Worm (Caenorhabditis elegans) whole organism, L4/young adult: Measurements from ENCODE around the gene Y38C1AA.19.

Experiments
- W03F9.2 ChIP-seq: fragments of 150-350 bp; optimal IDR thresholded peaks from 2 replicates; lab custom pipeline; 2014; ENCODE audit warnings: missing biosample characterization, missing genetic modification characterization
- dao-5 ChIP-seq: sonication (generic microtip); optimal IDR thresholded peaks from 2 replicates; lab custom pipeline; 2016; ENCODE audit warnings: missing genotype, missing genetic modification characterization, moderate library complexity, missing compliant biosample characterization
- him-1 ChIP-seq: sonication (generic microtip); optimal IDR thresholded peaks from 2 replicates; lab custom pipeline; 2016; ENCODE audit warnings: missing genotype, missing genetic modification reagents, missing genetic modification characterization, missing compliant biosample characterization

Y38C1AA.19 gene

ce11 chrIV:148756-149155 lies 11.2 kb upstream of the Y38C1AA.19 start:
- TF ChIP-seq him-1 (tag; lab: Kevin White, UChicago), result no peak
- TF ChIP-seq W03F9.2 (tag; lab: Kevin White, UChicago), result no peak
- TF ChIP-seq dao-5 (tag; lab: Kevin White, UChicago), result no peak

- TF ChIP-seq W03F9.2 (tag; lab: Kevin White, UChicago) (no peak), him-1 (tag; lab: Kevin White, UChicago) (no peak), dao-5 (tag; lab: Kevin White, UChicago) (no peak)
These were observed 10.2 kb upstream of the Y38C1AA.19 start for ce11 chrIV:149794-150193.

DNA sequence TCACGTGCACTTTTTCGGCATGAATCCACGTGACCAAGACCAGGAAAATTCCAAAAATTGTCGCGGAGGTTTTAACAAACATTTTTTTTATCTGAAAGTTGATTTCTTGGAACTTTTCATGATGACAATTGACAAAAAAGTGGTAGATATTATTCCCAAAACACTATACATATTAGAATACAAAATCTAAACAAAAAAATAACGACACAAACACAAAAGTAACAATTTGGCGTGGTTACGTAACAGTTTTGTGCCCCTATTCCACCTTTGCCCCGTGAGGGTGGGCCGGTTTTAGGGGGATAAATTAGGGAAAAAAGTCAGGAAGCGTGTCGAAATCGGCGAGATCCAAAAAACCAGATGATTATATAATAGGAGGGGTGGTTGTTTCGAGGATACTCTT lies 2.2 kb upstream of the Y38C1AA.19 start, which contains the start of gene gegf-1:
Gene gegf-1, minus strand, starts transcription at position 101 of the 400 bp plus-strand sequence.
- TF ChIP-seq W03F9.2 (tag; lab: Kevin White, UChicago), result no peak

DNA sequence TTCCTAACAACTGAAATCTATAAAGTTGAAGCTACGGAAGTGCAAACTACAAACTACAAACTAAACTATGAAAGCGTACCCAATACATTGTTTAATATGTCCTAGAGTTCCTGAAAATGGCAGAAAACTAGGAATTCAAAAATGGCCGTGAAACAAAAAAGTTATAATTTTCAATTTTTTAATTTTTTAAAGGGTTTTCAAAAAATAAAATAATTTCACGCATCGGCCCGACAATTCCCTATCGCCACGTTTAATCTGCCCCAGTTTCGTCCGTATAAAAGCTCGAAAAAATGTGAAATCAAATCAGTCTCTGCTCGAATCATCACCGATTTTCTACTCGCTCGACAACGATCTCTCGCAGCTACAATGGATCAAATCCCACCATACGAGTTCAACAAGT lies 1.3 kb upstream of the Y38C1AA.19 start, which contains the start of gene Y38C1AA.7:
Gene Y38C1AA.7, plus strand, starts transcription at position 301 of the 400 bp plus-strand sequence.
- no peak for TF ChIP-seq him-1 (tag; lab: Kevin White, UChicago)
- no peak for TF ChIP-seq dao-5 (tag; lab: Kevin White, UChicago)

ce11 chrIV:162530-162929 lies 2.6 kb downstream of the Y38C1AA.19 start, which contains the start of gene Y38C1AA.6:
Gene Y38C1AA.6 (plus strand): TSS chrIV:162830.
- TF ChIP-seq him-1 (tag; lab: Kevin White, UChicago) (no peak), dao-5 (tag; lab: Kevin White, UChicago) (no peak), W03F9.2 (tag; lab: Kevin White, UChicago) (no peak)

- TF ChIP-seq him-1 (tag; lab: Kevin White, UChicago) (no peak), dao-5 (tag; lab: Kevin White, UChicago) (no peak), W03F9.2 (tag; lab: Kevin White, UChicago) (no peak)
These were observed 4.8 kb downstream of the Y38C1AA.19 start, which contains the start of gene cutl-24 for ce11 chrIV:164777-165176. Gene cutl-24 (plus strand): TSS chrIV:165077.

DNA sequence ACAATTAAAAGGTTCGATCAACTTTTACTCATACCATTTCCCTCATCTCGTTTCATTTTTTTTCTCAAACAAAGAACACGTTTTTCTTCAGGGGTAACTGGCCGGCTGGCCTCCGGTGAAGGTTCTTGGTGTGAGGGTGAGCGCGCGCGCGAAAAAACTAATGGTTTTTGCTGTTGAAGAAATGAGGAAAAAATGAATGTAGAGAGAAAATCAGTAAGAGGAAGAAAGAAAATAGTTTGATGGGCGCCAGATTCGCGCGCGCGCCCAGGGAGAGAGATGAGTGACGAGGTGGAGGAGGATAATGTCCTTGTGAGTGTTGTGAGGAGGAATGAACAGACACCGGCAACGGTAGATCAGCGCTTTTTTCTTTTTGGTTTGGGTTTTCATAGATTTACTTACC lies 11.1 kb downstream of the Y38C1AA.19 start:
- TF ChIP-seq him-1 (tag; lab: Kevin White, UChicago), result no peak
- no peak for TF ChIP-seq W03F9.2 (tag; lab: Kevin White, UChicago)
- TF ChIP-seq dao-5 (tag; lab: Kevin White, UChicago), result no peak

DNA sequence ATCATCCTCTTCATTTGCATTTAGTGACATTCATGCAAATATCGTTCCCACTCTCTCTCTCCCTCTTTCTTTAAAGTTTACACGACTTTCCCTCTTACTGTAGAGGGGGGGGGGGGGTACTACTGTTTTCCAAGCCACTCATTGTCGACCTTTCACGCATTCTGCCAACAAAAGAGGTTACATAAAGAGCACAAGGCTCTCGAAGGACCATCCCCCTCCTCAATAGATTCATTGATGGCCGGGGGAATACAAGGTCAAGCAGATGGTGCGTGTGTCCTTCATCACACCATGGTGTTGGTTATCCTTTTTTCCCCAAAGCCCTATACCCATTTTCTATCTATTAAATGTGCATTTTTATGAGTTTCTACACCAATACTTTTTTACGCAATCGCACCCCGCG lies 13.0 kb downstream of the Y38C1AA.19 start:
- TF ChIP-seq W03F9.2 (tag; lab: Kevin White, UChicago) (no peak), him-1 (tag; lab: Kevin White, UChicago) (no peak), dao-5 (tag; lab: Kevin White, UChicago) (no peak)

ce11 chrIV:174115-174514 lies 14.2 kb downstream of the Y38C1AA.19 start:
- TF ChIP-seq dao-5 (tag; lab: Kevin White, UChicago), result no peak

DNA sequence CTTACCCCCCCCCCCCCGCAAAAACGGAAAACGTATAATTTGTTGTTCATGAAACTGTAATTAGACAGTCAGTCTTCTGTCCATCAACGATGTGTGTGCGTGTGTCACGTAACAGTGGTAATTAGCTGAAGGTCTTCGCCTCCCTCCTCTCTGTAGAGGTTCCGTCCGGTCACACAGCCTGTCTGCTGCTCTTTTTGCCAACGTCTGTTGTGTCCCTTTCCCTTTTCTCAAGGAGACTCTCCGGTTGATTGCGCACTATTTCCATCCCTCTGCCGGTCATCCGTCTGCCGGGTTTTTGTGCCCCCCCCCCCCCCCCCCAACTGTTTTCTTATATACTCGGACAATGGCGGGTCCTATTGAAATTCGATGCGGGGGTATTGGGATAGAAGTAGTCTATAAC lies 15.7 kb downstream of the Y38C1AA.19 start:
- no peak for TF ChIP-seq W03F9.2 (tag; lab: Kevin White, UChicago)
- no peak for TF ChIP-seq him-1 (tag; lab: Kevin White, UChicago)
- no peak for TF ChIP-seq dao-5 (tag; lab: Kevin White, UChicago)

ce11 chrIV:177487-177886 lies 17.5 kb downstream of the Y38C1AA.19 start:
- TF ChIP-seq him-1 (tag; lab: Kevin White, UChicago), result no peak
- no peak for TF ChIP-seq W03F9.2 (tag; lab: Kevin White, UChicago)
- TF ChIP-seq dao-5 (tag; lab: Kevin White, UChicago), result no peak

- TF ChIP-seq him-1 (tag; lab: Kevin White, UChicago) (no peak), dao-5 (tag; lab: Kevin White, UChicago) (no peak), W03F9.2 (tag; lab: Kevin White, UChicago) (no peak)
These were observed 18.7 kb downstream of the Y38C1AA.19 start, which contains the start of gene tcl-2 for ce11 chrIV:178696-179095. Gene tcl-2 (plus strand): TSS chrIV:179083.

- no peak for TF ChIP-seq dao-5 (tag; lab: Kevin White, UChicago)
- no peak for TF ChIP-seq W03F9.2 (tag; lab: Kevin White, UChicago)
- no peak for TF ChIP-seq him-1 (tag; lab: Kevin White, UChicago)
These were observed 19.7 kb downstream of the Y38C1AA.19 start for ce11 chrIV:179700-180099.

ce11 chrIV:183519-183918 lies 23.6 kb downstream of the Y38C1AA.19 start:
- TF ChIP-seq him-1 (tag; lab: Kevin White, UChicago) (no peak), dao-5 (tag; lab: Kevin White, UChicago) (no peak), W03F9.2 (tag; lab: Kevin White, UChicago) (no peak)

ce11 chrIV:184184-184583 lies 24.2 kb downstream of the Y38C1AA.19 start, which contains the start of gene pnc-1:
Gene pnc-1 (plus strand): TSS chrIV:184484.
- TF ChIP-seq W03F9.2 (tag; lab: Kevin White, UChicago) (no peak), dao-5 (tag; lab: Kevin White, UChicago) (no peak)
